Fruit fly (Drosophila melanogaster) whole organism, embryonic: Measurements from ENCODE around the gene GNBP3.

Experiments used
- Asciz ChIP-seq: fragments of 200-800 bp; sonication (Bioruptor generic); optimal IDR thresholded peaks from 2 replicates; lab custom pipeline; 2017; ENCODE audit warnings: missing biosample characterization, mild to moderate bottlenecking, missing genetic modification characterization, missing genetic modification reagents
- Bteb2 ChIP-seq: fragments of 200-800 bp; sonication (Bioruptor generic); optimal IDR thresholded peaks from 2 replicates; lab custom pipeline; 2016; ENCODE audit warnings: missing biosample characterization, missing genetic modification characterization
- CG10321 ChIP-seq: fragments of 200-800 bp; sonication (Bioruptor generic); IDR thresholded peaks from 2 replicates; pipeline ENCODE4 v1.3.6; 2022; ENCODE audit warnings: missing biosample characterization, missing genetic modification characterization
- CG11695 ChIP-seq: fragments of 200-800 bp; sonication (Bioruptor generic); IDR thresholded peaks from 3 replicates; pipeline ENCODE4 v1.3.6; 2022; ENCODE audit warnings: missing biosample characterization, missing genetic modification characterization
- CG15011 ChIP-seq: fragments of 200-800 bp; sonication (Bioruptor generic); optimal IDR thresholded peaks from 3 replicates; lab custom pipeline; 2018; ENCODE audit warnings: missing biosample characterization, mild to moderate bottlenecking, missing genetic modification characterization
- CG16813 ChIP-seq: fragments of 200-800 bp; sonication (Bioruptor generic); IDR thresholded peaks from 3 replicates; pipeline ENCODE4 v1.3.6; 2022; ENCODE audit warnings: missing biosample characterization, missing genetic modification characterization; ENCODE audit not compliant: partially characterized antibody
- CG17361 ChIP-seq: fragments of 200-800 bp; sonication (Bioruptor generic); IDR thresholded peaks from 3 replicates; pipeline ENCODE4 v1.3.6; 2022; ENCODE audit warnings: missing biosample characterization, missing genetic modification characterization
- CG17829 ChIP-seq: fragments of 200-800 bp; optimal IDR thresholded peaks from 2 replicates; lab custom pipeline; 2019; ENCODE audit warnings: missing biosample characterization, mild to moderate bottlenecking, missing genetic modification characterization, moderate library complexity
- CG18764 ChIP-seq: fragments of 200-800 bp; sonication (Bioruptor generic); optimal IDR thresholded peaks from 3 replicates; lab custom pipeline; 2016; ENCODE audit warnings: missing biosample characterization, missing genetic modification characterization
- CG2129 ChIP-seq: fragments of 200-800 bp; sonication (Bioruptor generic); IDR thresholded peaks from 2 replicates; pipeline ENCODE4 v1.3.6; 2022; ENCODE audit warnings: missing biosample characterization, missing genetic modification characterization; ENCODE audit not compliant: partially characterized antibody
- CG30431 ChIP-seq: fragments of 200-800 bp; sonication (Bioruptor generic); optimal IDR thresholded peaks from 2 replicates; lab custom pipeline; 2017; ENCODE audit warnings: missing biosample characterization, missing genetic modification characterization
- CG31388 ChIP-seq: fragments of 200-800 bp; sonication (Bioruptor generic); optimal IDR thresholded peaks from 2 replicates; lab custom pipeline; 2016; ENCODE audit warnings: missing biosample characterization, missing genetic modification characterization
- CG33213 ChIP-seq: fragments of 200-800 bp; sonication (Bioruptor generic); optimal IDR thresholded peaks from 3 replicates; lab custom pipeline; 2016; ENCODE audit warnings: missing biosample characterization, missing genetic modification characterization
- CG3995 ChIP-seq: fragments of 200-800 bp; sonication (Bioruptor generic); optimal IDR thresholded peaks from 3 replicates; lab custom pipeline; 2016; ENCODE audit warnings: missing biosample characterization, missing genetic modification characterization
- CG42726 ChIP-seq: fragments of 200-800 bp; sonication (Bioruptor generic); IDR thresholded peaks from 2 replicates; pipeline ENCODE4 v1.3.6; 2022; ENCODE audit warnings: missing biosample characterization, missing genetic modification characterization; ENCODE audit not compliant: partially characterized antibody
- CG7786 ChIP-seq: fragments of 200-800 bp; sonication (Bioruptor generic); optimal IDR thresholded peaks from 2 replicates; lab custom pipeline; 2016; ENCODE audit warnings: missing biosample characterization, missing genetic modification characterization
- CG9876 ChIP-seq: fragments of 200-800 bp; sonication (Bioruptor generic); optimal IDR thresholded peaks from 2 replicates; lab custom pipeline; 2016; ENCODE audit warnings: missing biosample characterization, missing genetic modification characterization
- D19A ChIP-seq: fragments of 200-800 bp; optimal IDR thresholded peaks from 3 replicates; lab custom pipeline; 2019; ENCODE audit warnings: missing biosample characterization, mild to moderate bottlenecking, missing genetic modification characterization, moderate library complexity
- Doc3 ChIP-seq: fragments of 200-800 bp; sonication (Bioruptor generic); IDR thresholded peaks from 3 replicates; pipeline ENCODE4 v1.3.6; 2022; ENCODE audit warnings: missing biosample characterization, missing genetic modification characterization; ENCODE audit not compliant: partially characterized antibody
- Dref ChIP-seq: fragments of 200-800 bp; sonication (Bioruptor generic); IDR thresholded peaks from 2 replicates; pipeline ENCODE4 v1.3.6; 2022; ENCODE audit warnings: missing biosample characterization, missing genetic modification characterization
- Eip74EF ChIP-seq, 2 experiments: fragments of 200-800 bp in 1 of 2; fragments of >200 bp in 1 of 2; sonication (Bioruptor generic) in 1 of 2; optimal IDR thresholded peaks; 2 replicates each; lab custom pipeline; 2017 to 2019; ENCODE audit warnings: missing biosample characterization in 2 of 2, missing genetic modification characterization in 2 of 2, mild to moderate bottlenecking in 1 of 2, moderate library complexity in 1 of 2
- H2.0 ChIP-seq: fragments of 200-800 bp; sonication (Bioruptor generic); IDR thresholded peaks from 2 replicates; pipeline ENCODE4 v1.3.6; 2022; ENCODE audit warnings: missing biosample characterization, missing genetic modification characterization
- HHEX ChIP-seq: fragments of 200-800 bp; sonication (Bioruptor generic); optimal IDR thresholded peaks from 3 replicates; lab custom pipeline; 2017; ENCODE audit warnings: missing biosample characterization, mild to moderate bottlenecking, missing genetic modification characterization, missing genetic modification reagents
- Hsf ChIP-seq: fragments of 200-800 bp; sonication (Bioruptor generic); optimal IDR thresholded peaks from 3 replicates; lab custom pipeline; 2016; ENCODE audit warnings: missing biosample characterization, missing genetic modification characterization
- Lhr ChIP-seq: fragments of 200-800 bp; sonication (Bioruptor generic); optimal IDR thresholded peaks from 3 replicates; lab custom pipeline; 2017; ENCODE audit warnings: mild to moderate bottlenecking, missing biosample characterization, missing genetic modification reagents, missing genetic modification characterization
- Mrtf ChIP-seq: fragments of 200-800 bp; sonication (Bioruptor generic); IDR thresholded peaks from 3 replicates; pipeline ENCODE4 v1.3.6; 2022; ENCODE audit warnings: missing biosample characterization, missing genetic modification characterization
- NC2β ChIP-seq: fragments of 200-800 bp; sonication (Bioruptor generic); optimal IDR thresholded peaks from 2 replicates; lab custom pipeline; 2016; ENCODE audit warnings: missing biosample characterization, missing genetic modification characterization
- NFAT ChIP-seq: fragments of 200-800 bp; sonication (Bioruptor generic); IDR thresholded peaks from 2 replicates; pipeline ENCODE4 v1.3.6; 2022; ENCODE audit warnings: missing biosample characterization, missing genetic modification characterization
- Pdp1 ChIP-seq, 2 experiments: fragments of 200-800 bp; sonication (Bioruptor generic); optimal IDR thresholded peaks; 3 replicates each; lab custom pipeline; 2016; ENCODE audit warnings: missing biosample characterization in 2 of 2, missing genetic modification characterization in 2 of 2, mild to moderate bottlenecking in 1 of 2, moderate library complexity in 1 of 2
- Side ChIP-seq: fragments of 200-800 bp; sonication (Bioruptor generic); optimal IDR thresholded peaks from 2 replicates; lab custom pipeline; 2016; ENCODE audit warnings: missing biosample characterization, missing genetic modification characterization
- Tbp ChIP-seq: fragments of >200 bp; optimal IDR thresholded peaks from 2 replicates; lab custom pipeline; 2018; ENCODE audit warnings: missing biosample characterization, missing genetic modification characterization
- Usf ChIP-seq: fragments of 200-800 bp; sonication (Bioruptor generic); optimal IDR thresholded peaks from 2 replicates; lab custom pipeline; 2017; ENCODE audit warnings: missing genotype, missing biosample characterization, missing genetic modification characterization
- Vsx1 ChIP-seq: fragments of 200-800 bp; sonication (Bioruptor generic); optimal IDR thresholded peaks from 2 replicates; lab custom pipeline; 2017; ENCODE audit warnings: missing biosample characterization, mild to moderate bottlenecking, missing genetic modification characterization, missing genetic modification reagents
- bowl ChIP-seq: fragments of 200-800 bp; sonication (Bioruptor generic); IDR thresholded peaks from 2 replicates; pipeline ENCODE4 v1.3.6; 2022; ENCODE audit warnings: missing biosample characterization, missing genetic modification characterization
- disco-r ChIP-seq: fragments of 200-800 bp; sonication (Bioruptor generic); optimal IDR thresholded peaks from 2 replicates; lab custom pipeline; 2016; ENCODE audit warnings: missing biosample characterization, missing genetic modification characterization
- en ChIP-seq: fragments of 200-800 bp; sonication (Bioruptor generic); optimal IDR thresholded peaks from 2 replicates; lab custom pipeline; 2016; ENCODE audit warnings: missing biosample characterization, missing genetic modification characterization
- ewg ChIP-seq: fragments of 200-800 bp; sonication (Bioruptor generic); optimal IDR thresholded peaks from 3 replicates; lab custom pipeline; 2017; ENCODE audit warnings: mild to moderate bottlenecking, missing biosample characterization, missing genetic modification reagents, missing genetic modification characterization
- gcm2 ChIP-seq: fragments of 200-800 bp; sonication (Bioruptor generic); optimal IDR thresholded peaks from 2 replicates; lab custom pipeline; 2016; ENCODE audit warnings: missing biosample characterization, missing genetic modification characterization
- lola ChIP-seq, 3 experiments: fragments of >200 bp in 2 of 3; fragments of 200-800 bp in 1 of 3; sonication (Bioruptor generic) in 1 of 3; optimal IDR thresholded peaks; 2 replicates each; lab custom pipeline; 2017 to 2019; ENCODE audit warnings: missing biosample characterization in 3 of 3, missing genetic modification characterization in 3 of 3, mild to moderate bottlenecking in 1 of 3, moderate library complexity in 1 of 3
- nerfin-1 ChIP-seq: fragments of 200-800 bp; sonication (Bioruptor generic); optimal IDR thresholded peaks from 3 replicates; lab custom pipeline; 2019; ENCODE audit warnings: missing biosample characterization, mild to moderate bottlenecking, missing genetic modification characterization, moderate library complexity
- nerfin-2 ChIP-seq: fragments of 200-800 bp; sonication (Bioruptor generic); IDR thresholded peaks from 2 replicates; pipeline ENCODE4 v1.3.6; 2022; ENCODE audit warnings: missing biosample characterization, missing genetic modification characterization; ENCODE audit not compliant: partially characterized antibody
- otp ChIP-seq: fragments of 200-800 bp; sonication (Bioruptor generic); IDR thresholded peaks from 3 replicates; pipeline ENCODE4, ENCODE4 v1.3.6; 2022; ENCODE audit warnings: missing biosample characterization, missing genetic modification characterization
- peb ChIP-seq: fragments of 200-800 bp; sonication (Bioruptor generic); IDR thresholded peaks from 2 replicates; pipeline ENCODE4 v1.3.6; 2022; ENCODE audit warnings: missing biosample characterization, missing genetic modification characterization
- pnt ChIP-seq: fragments of 200-800 bp; sonication (Bioruptor generic); optimal IDR thresholded peaks from 3 replicates; lab custom pipeline; 2016; ENCODE audit warnings: missing biosample characterization, missing genetic modification characterization
- repo ChIP-seq: fragments of 200-800 bp; sonication (Bioruptor generic); optimal IDR thresholded peaks from 2 replicates; lab custom pipeline; 2016; ENCODE audit warnings: missing biosample characterization, missing genetic modification characterization
- sc ChIP-seq, 3 experiments: fragments of >200 bp in 2 of 3; fragments of 200-800 bp in 1 of 3; sonication (Bioruptor generic) in 1 of 3; optimal IDR thresholded peaks; 2 replicates in 2 of 3; 3 replicates in 1 of 3; lab custom pipeline; 2017; ENCODE audit warnings: mild to moderate bottlenecking in 1 of 3, missing biosample characterization in 1 of 3, missing genetic modification characterization in 1 of 3, missing genetic modification reagents in 1 of 3
- sim ChIP-seq: fragments of 200-800 bp; sonication (Bioruptor generic); IDR thresholded peaks from 2 replicates; pipeline ENCODE4 v1.3.6; 2022; ENCODE audit warnings: missing biosample characterization, missing genetic modification characterization
- tin ChIP-seq: fragments of 200-800 bp; sonication (Bioruptor generic); optimal IDR thresholded peaks from 3 replicates; lab custom pipeline; 2016; ENCODE audit warnings: missing biosample characterization, missing genetic modification characterization

GNBP3 gene

dm6 chr3L:8953199-8953956, 1.4 kb upstream of the GNBP3 start (continued):
- TF ChIP-seq D19A: peak; percentile 75
- no peak for TF ChIP-seq gcm2 (GFP tag; lab: Kevin White, UChicago)
- no peak for TF ChIP-seq CG31388 (GFP tag; lab: Kevin White, UChicago)
- TF ChIP-seq CG17361 (GFP tag; lab: Robert Waterston, UW): peak; percentile 83
- TF ChIP-seq CG9876 (GFP tag; lab: Kevin White, UChicago): no peak
- no peak for TF ChIP-seq tin (GFP tag; lab: Kevin White, UChicago)
- 0 out of 2 replicates have a peak, but pooled peaks have one; percentile 6 for TF ChIP-seq peb (GFP tag; lab: Robert Waterston, UW)
- no peak for TF ChIP-seq CG3995 (GFP tag; lab: Kevin White, UChicago)
- TF ChIP-seq sc (optimal IDR thresholded peaks at IDR 0.05; lab: Kevin White, UChicago): no peak
- TF ChIP-seq sc (GFP tag; optimal IDR thresholded peaks at IDR 0.05; lab: Kevin White, UChicago): peak; percentile 13
- no peak for TF ChIP-seq sim (GFP tag; lab: Robert Waterston, UW)
- peak; percentile 57 for TF ChIP-seq CG15011
- TF ChIP-seq CG16813 (GFP tag; lab: Robert Waterston, UW): peak; percentile 40; the same call in 2 of the 3 replicates
- no peak for TF ChIP-seq Doc3 (GFP tag; lab: Robert Waterston, UW)
- no peak for TF ChIP-seq pnt (GFP tag; lab: Kevin White, UChicago)
- no peak for TF ChIP-seq CG2129 (GFP tag; lab: Robert Waterston, UW)
- TF ChIP-seq nerfin-1 (tag; lab: Kevin White, UChicago): peak; percentile 47
- no peak for TF ChIP-seq H2.0
- TF ChIP-seq ewg (GFP tag; lab: Kevin White, UChicago): peak; percentile 16
- TF ChIP-seq NFAT (GFP tag; lab: Robert Waterston, UW): no peak
- peak; percentile 61 for TF ChIP-seq Dref (GFP tag; lab: Robert Waterston, UW)
- TF ChIP-seq Tbp (GFP tag; lab: Kevin White, UChicago): no peak
- TF ChIP-seq Side: peak; percentile 16
- TF ChIP-seq bowl (GFP tag; lab: Robert Waterston, UW): no peak
- TF ChIP-seq en (GFP tag; lab: Kevin White, UChicago): peak; percentile 27
- TF ChIP-seq Eip74EF (GFP tag; optimal IDR thresholded peaks at IDR 0.05; lab: Kevin White, UChicago): peak in 1 of 2 experiments; percentile 18
- TF ChIP-seq Vsx1 (GFP tag; lab: Kevin White, UChicago): peak; percentile 80
- no peak for TF ChIP-seq Usf (GFP tag; lab: Kevin White, UChicago)
- TF ChIP-seq HHEX (GFP tag; lab: Kevin White, UChicago): peak; percentile 75
- TF ChIP-seq Lhr (GFP tag; lab: Kevin White, UChicago): no peak
- peak; percentile 71 for TF ChIP-seq CG17829 (tag; lab: Kevin White, UChicago)
- TF ChIP-seq lola (GFP tag; optimal IDR thresholded peaks at IDR 0.05; lab: Kevin White, UChicago): peak in 1 of 3 experiments; percentile 46
- no peak for TF ChIP-seq CG33213 (GFP tag; lab: Kevin White, UChicago)
- TF ChIP-seq otp (GFP tag; lab: Robert Waterston, UW): 0 out of 3 replicates have a peak, but pooled peaks have one; percentile 45
- peak; percentile 36 for TF ChIP-seq CG7786
- TF ChIP-seq Mrtf (GFP tag; lab: Robert Waterston, UW): 0 out of 3 replicates have a peak, but pooled peaks have one; percentile 14
- peak; percentile 57 to 99 for TF ChIP-seq Pdp1 (GFP tag; optimal IDR thresholded peaks at IDR 0.05; lab: Kevin White, UChicago)
- peak; percentile 52 for TF ChIP-seq Hsf (GFP tag; lab: Kevin White, UChicago)
- TF ChIP-seq CG30431 (GFP tag; lab: Kevin White, UChicago): peak; percentile 9
- TF ChIP-seq CG10321 (GFP tag; lab: Robert Waterston, UW): no peak
- peak; percentile 57 for TF ChIP-seq disco-r
- TF ChIP-seq CG18764 (GFP tag; lab: Kevin White, UChicago): peak; percentile 22
- peak; percentile 50; the same call in 1 of the 3 replicates for TF ChIP-seq CG11695 (GFP tag; lab: Robert Waterston, UW)
- no peak for TF ChIP-seq CG42726 (GFP tag; lab: Robert Waterston, UW)
- peak; percentile 68 for TF ChIP-seq Asciz (GFP tag; lab: Kevin White, UChicago)
- TF ChIP-seq Bteb2 (GFP tag; lab: Kevin White, UChicago): no peak
- TF ChIP-seq nerfin-2 (GFP tag; lab: Robert Waterston, UW): 0 out of 2 replicates have a peak, but pooled peaks have one; percentile 48
- TF ChIP-seq repo (GFP tag; lab: Kevin White, UChicago): no peak
- no peak for TF ChIP-seq NC2β (GFP tag; lab: Kevin White, UChicago)
